Worm (Caenorhabditis elegans): ENCODE measurements around the gene npr-9.

npr-9 gene

ce11 chrX:11367087-11367486 lies 37.6 kb downstream of the npr-9 start:
- TF ChIP-seq dmd-4 (tag; optimal IDR thresholded peaks at IDR 0.05) (no peak), nhr-11 (tag; optimal IDR thresholded peaks at IDR 0.05) (no peak), sma-3 (GFP tag; optimal IDR thresholded peaks at IDR 0.05) (no peak), lin-13 (GFP tag; optimal IDR thresholded peaks at IDR 0.05) (no peak), nhr-6 (tag; optimal IDR thresholded peaks at IDR 0.05) (no peak), lsy-2 (tag; optimal IDR thresholded peaks at IDR 0.05) (no peak), lin-11 (tag; optimal IDR thresholded peaks at IDR 0.05) (no peak), mbf-1 (tag; optimal IDR thresholded peaks at IDR 0.05) (no peak), nhr-12 (tag; optimal IDR thresholded peaks at IDR 0.05) (no peak), nhr-129 (tag; optimal IDR thresholded peaks at IDR 0.05) (no peak), elt-3 (tag; optimal IDR thresholded peaks at IDR 0.05) (no peak), mdl-1 (tag; optimal IDR thresholded peaks at IDR 0.05) (no peak), sem-4 (tag; optimal IDR thresholded peaks at IDR 0.05) (no peak), nhr-21 (tag; optimal IDR thresholded peaks at IDR 0.05) (no peak), ztf-4 (tag; optimal IDR thresholded peaks at IDR 0.05) (no peak), alr-1 (tag; optimal IDR thresholded peaks at IDR 0.05) (no peak), gmeb-1 (tag; optimal IDR thresholded peaks at IDR 0.05) (no peak), Y55F3AM.14 (GFP tag; optimal IDR thresholded peaks at IDR 0.05) (no peak), peb-1 (tag; optimal IDR thresholded peaks at IDR 0.05) (no peak), nhr-23 (tag; optimal IDR thresholded peaks at IDR 0.05) (no peak)

- TF ChIP-seq ztf-1 (GFP tag; conservative IDR thresholded peaks at IDR 0.05) (no peak), nhr-129 (tag; optimal IDR thresholded peaks at IDR 0.05) (peak; percentile 9)
Measured at ce11 chrX:11367640-11368039, 38.1 kb downstream of the npr-9 start.

DNA sequence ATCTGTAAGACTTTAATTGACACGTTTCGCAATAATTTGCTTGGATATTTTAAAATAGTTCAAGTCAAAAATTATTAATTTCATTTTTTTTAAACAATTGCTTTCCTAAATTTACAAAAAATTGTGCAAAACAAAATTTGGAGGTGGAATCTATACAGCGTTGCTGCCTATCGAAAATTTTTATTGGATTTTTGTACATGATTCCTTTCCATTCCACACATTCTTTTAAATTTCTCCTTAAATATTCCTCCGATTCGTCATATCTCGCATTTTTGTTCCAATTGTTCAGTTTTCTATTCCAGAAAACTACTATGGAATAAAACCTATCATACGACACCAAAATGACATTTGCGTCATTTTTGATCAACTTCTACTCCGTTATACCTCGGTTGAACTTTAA lies 38.9 kb downstream of the npr-9 start, which contains the start of gene ttyh-1:
Gene ttyh-1 (plus strand): TSS at position 301 of the 400 bp plus-strand sequence.
- TF ChIP-seq nhr-25 (tag; optimal IDR thresholded peaks at IDR 0.05) (no peak), lsy-2 (tag; optimal IDR thresholded peaks at IDR 0.05) (no peak), nhr-77 (tag; optimal IDR thresholded peaks at IDR 0.05) (no peak), ceh-16 (tag; optimal IDR thresholded peaks at IDR 0.05) (no peak), zag-1 (tag; optimal IDR thresholded peaks at IDR 0.05) (no peak), sma-9 (GFP tag; optimal IDR thresholded peaks at IDR 0.05) (no peak), sma-9 (tag; optimal IDR thresholded peaks at IDR 0.05) (no peak), nhr-23 (tag; optimal IDR thresholded peaks at IDR 0.05) (no peak), sem-4 (tag; optimal IDR thresholded peaks at IDR 0.05) (no peak), snpc-4 (tag; optimal IDR thresholded peaks at IDR 0.05) (no peak), F13H6.1 (tag; optimal IDR thresholded peaks at IDR 0.05) (no peak), nhr-11 (tag; optimal IDR thresholded peaks at IDR 0.05) (no peak), elt-1 (tag; optimal IDR thresholded peaks at IDR 0.05) (no peak), peb-1 (tag; optimal IDR thresholded peaks at IDR 0.05) (no peak), C34F6.9 (tag; optimal IDR thresholded peaks at IDR 0.05) (no peak), ztf-1 (GFP tag; conservative IDR thresholded peaks at IDR 0.05) (no peak), mab-5 (tag; optimal IDR thresholded peaks at IDR 0.05) (no peak), ztf-11 (tag; optimal IDR thresholded peaks at IDR 0.05) (no peak)

ce11 chrX:11368845-11369244 lies 39.3 kb downstream of the npr-9 start:
- TF ChIP-seq snpc-4 (tag; optimal IDR thresholded peaks at IDR 0.05), result no peak
- peak; percentile 23 for TF ChIP-seq mab-5 (tag; optimal IDR thresholded peaks at IDR 0.05)
- no peak for TF ChIP-seq nhr-10 (tag; optimal IDR thresholded peaks at IDR 0.05)
- TF ChIP-seq nhr-23 (tag; optimal IDR thresholded peaks at IDR 0.05), result no peak
- peak in 1 of 2 experiments; percentile 18 for TF ChIP-seq lsy-2 (tag; optimal IDR thresholded peaks at IDR 0.05)
- peak; percentile 36 for TF ChIP-seq nhr-129 (tag; optimal IDR thresholded peaks at IDR 0.05)

- TF ChIP-seq alr-1 (tag; optimal IDR thresholded peaks at IDR 0.05) (no peak), nhr-129 (tag; optimal IDR thresholded peaks at IDR 0.05) (no peak), ztf-11 (tag; optimal IDR thresholded peaks at IDR 0.05) (no peak), unc-62 (GFP tag; optimal IDR thresholded peaks at IDR 0.05) (no peak), nhr-237 (tag; optimal IDR thresholded peaks at IDR 0.05) (no peak), ztf-1 (GFP tag; conservative IDR thresholded peaks at IDR 0.05) (no peak), ama-1 (optimal IDR thresholded peaks at IDR 0.05) (no peak), sma-9 (GFP tag; optimal IDR thresholded peaks at IDR 0.05) (no peak), sma-9 (tag; optimal IDR thresholded peaks at IDR 0.05) (no peak), nhr-77 (tag; optimal IDR thresholded peaks at IDR 0.05) (no peak), aly-2 (tag; optimal IDR thresholded peaks at IDR 0.05) (no peak)
Measured at ce11 chrX:11370090-11370489, 40.6 kb downstream of the npr-9 start.

Measured in whole organism, L2 larva.